Worm (Caenorhabditis elegans) whole organism, early embryonic: ENCODE measurements around the gene glb-34.
"Not testable (repeated sequence)": the region's sequence is repeated elsewhere in the genome, so short reads cannot be mapped to it uniquely, and the experiment has no call there.

Experiments used
- pes-1 ChIP-seq: fragments of 200-800 bp; sonication (Bioruptor generic); IDR thresholded peaks from 2 replicates; pipeline ENCODE4 v1.3.6; 2022; ENCODE audit warnings: missing genetic modification reagents, missing genetic modification characterization, missing compliant biosample characterization
- tbx-11 ChIP-seq: fragments of 200-800 bp; sonication (Bioruptor generic); IDR thresholded peaks from 2 replicates; pipeline ENCODE4 v1.3.6; 2022; ENCODE audit warnings: missing genetic modification characterization, missing compliant biosample characterization

DNA sequence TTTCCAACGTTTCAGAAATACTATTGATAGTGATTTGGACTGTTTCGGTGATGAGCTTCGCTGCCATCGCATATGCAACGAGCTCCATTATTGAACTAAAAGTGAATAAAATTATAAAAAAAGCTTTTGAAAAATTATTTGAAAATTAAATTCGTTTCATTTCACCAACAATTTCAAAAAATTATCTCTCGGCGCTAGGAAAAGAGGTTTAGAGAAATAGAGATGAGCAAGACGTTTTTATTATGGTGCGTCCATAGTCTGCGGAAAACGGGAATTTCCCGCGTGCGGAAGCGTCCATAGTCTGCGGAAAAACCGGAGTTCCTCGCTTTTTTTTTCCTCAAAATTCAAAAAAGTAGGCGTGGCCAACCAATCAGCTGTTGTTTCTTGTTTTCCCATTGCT, 20.6 kb downstream of the glb-34 start, which contains the start of gene pals-30:
- TF ChIP-seq tbx-11; pes-1 (GFP tag; lab: Robert Waterston, UW): not testable (repeated sequence)
